Fruit fly (Drosophila melanogaster): Measurements from ENCODE around the gene Ten-a.

Ten-a gene

DNA sequence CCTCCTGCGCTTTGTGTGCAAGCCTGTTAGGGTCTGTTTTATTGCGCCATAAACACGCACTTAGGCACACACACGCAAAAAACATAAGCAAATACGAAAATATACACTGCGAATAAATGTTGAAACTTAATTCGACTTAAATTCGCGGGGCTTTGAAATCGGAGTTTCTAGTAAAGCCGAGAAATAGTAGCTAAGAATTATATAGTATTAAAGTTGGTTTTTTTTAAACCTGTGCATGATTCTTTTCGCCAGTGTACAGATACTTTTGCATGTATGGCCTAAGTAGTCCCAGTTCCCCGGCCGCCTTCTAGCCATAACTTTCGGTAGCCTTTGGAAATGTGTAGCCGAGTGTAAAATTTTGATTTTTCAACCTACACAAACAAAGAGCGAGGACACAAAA is 40.9 kb downstream of the Ten-a start (continued):
- TF ChIP-seq CG14860 (GFP tag; IDR thresholded peaks at IDR 0.05; ENCODE audit: partially characterized antibody) (no peak), knrl (GFP tag; IDR thresholded peaks at IDR 0.05; ENCODE audit: partially characterized antibody) (no peak), sens (GFP tag) (peak; percentile 55), CG6175 (GFP tag; IDR thresholded peaks at IDR 0.05) (no peak), CG14050 (GFP tag; IDR thresholded peaks at IDR 0.05) (no peak), zfh2 (GFP tag; optimal IDR thresholded peaks at IDR 0.05) (no peak), CG4282 (GFP tag; optimal IDR thresholded peaks at IDR 0.05) (no peak), CG30431 (GFP tag; optimal IDR thresholded peaks at IDR 0.05) (no peak), sqz (GFP tag; optimal IDR thresholded peaks at IDR 0.05) (no peak), CG7987 (GFP tag; optimal IDR thresholded peaks at IDR 0.05) (no peak), CG17328 (GFP tag; IDR thresholded peaks at IDR 0.05) (0 out of 2 replicates have a peak, but pooled peaks have one; percentile 18), E2f1 (GFP tag; IDR thresholded peaks at IDR 0.05) (no peak), dimm (GFP tag; IDR thresholded peaks at IDR 0.05) (no peak), gcm (GFP tag; optimal IDR thresholded peaks at IDR 0.05) (no peak), Xrp1 (GFP tag; IDR thresholded peaks at IDR 0.05) (peak; percentile 30; the same call in 1 of the 2 replicates), vfl (GFP tag; optimal IDR thresholded peaks at IDR 0.05) (no peak), Dbx (GFP tag; IDR thresholded peaks at IDR 0.05) (0 out of 3 replicates have a peak, but pooled peaks have one; percentile 42), hb (GFP tag; IDR thresholded peaks at IDR 0.05; ENCODE audit: partially characterized antibody) (no peak), dmrt99B (tag; optimal IDR thresholded peaks at IDR 0.05) (peak; percentile 10), crol (GFP tag; IDR thresholded peaks at IDR 0.05) (no peak), CG7556 (GFP tag; optimal IDR thresholded peaks at IDR 0.05) (peak; percentile 12), D19A (tag; optimal IDR thresholded peaks at IDR 0.05) (no peak), CG30403 (GFP tag; optimal IDR thresholded peaks at IDR 0.05) (no peak), klu (GFP tag; IDR thresholded peaks at IDR 0.05) (no peak), jing (GFP tag; optimal IDR thresholded peaks at IDR 0.05) (no peak), CHES-1-like (GFP tag; optimal IDR thresholded peaks at IDR 0.05) (no peak), bsh (GFP tag; optimal IDR thresholded peaks at IDR 0.05) (peak in 1 of 2 experiments; percentile 5), E2f2 (GFP tag; IDR thresholded peaks at IDR 0.05) (no peak), CTCF (GFP tag; optimal IDR thresholded peaks at IDR 0.05) (no peak), CG34422 (GFP tag; IDR thresholded peaks at IDR 0.05) (no peak), Bgb (GFP tag; IDR thresholded peaks at IDR 0.05; ENCODE audit: partially characterized antibody) (no peak), ind (GFP tag; optimal IDR thresholded peaks at IDR 0.05) (peak; percentile 12), PHDP (tag; optimal IDR thresholded peaks at IDR 0.05) (peak; percentile 3), twi (tag; optimal IDR thresholded peaks at IDR 0.05) (no peak), prd (optimal IDR thresholded peaks at IDR 0.05) (no peak), prd (GFP tag; IDR thresholded peaks at IDR 0.05) (peak; percentile 36; the same call in 1 of the 3 replicates), toy (GFP tag; IDR thresholded peaks at IDR 0.05) (no peak), sima (GFP tag; optimal IDR thresholded peaks at IDR 0.05) (no peak), Oli (tag; optimal IDR thresholded peaks at IDR 0.05) (no peak), CG32767 (GFP tag; IDR thresholded peaks at IDR 0.05) (no peak), gro (GFP tag; optimal IDR thresholded peaks at IDR 0.05) (no peak), CG6689 (GFP tag; IDR thresholded peaks at IDR 0.05) (no peak), CG18476 (GFP tag; optimal IDR thresholded peaks at IDR 0.05) (no peak), CG6765 (GFP tag; optimal IDR thresholded peaks at IDR 0.05) (no peak), btn (GFP tag; optimal IDR thresholded peaks at IDR 0.05) (no peak), Fer3 (tag; optimal IDR thresholded peaks at IDR 0.05) (peak; percentile 14), Opbp (GFP tag; IDR thresholded peaks at IDR 0.05; ENCODE audit: partially characterized antibody) (no peak), Doc2 (GFP tag; IDR thresholded peaks at IDR 0.05) (no peak), CG9215 (GFP tag; IDR thresholded peaks at IDR 0.05) (no peak), GATAe (GFP tag; conservative IDR thresholded peaks at IDR 0.05) (no peak), Fer1 (GFP tag; optimal IDR thresholded peaks at IDR 0.05) (peak; percentile 11), CG8359 (GFP tag; optimal IDR thresholded peaks at IDR 0.05; ENCODE audit: borderline replicate concordance) (no peak)
